Worm (Caenorhabditis elegans): ENCODE data around the gene C07G3.8.

DNA sequence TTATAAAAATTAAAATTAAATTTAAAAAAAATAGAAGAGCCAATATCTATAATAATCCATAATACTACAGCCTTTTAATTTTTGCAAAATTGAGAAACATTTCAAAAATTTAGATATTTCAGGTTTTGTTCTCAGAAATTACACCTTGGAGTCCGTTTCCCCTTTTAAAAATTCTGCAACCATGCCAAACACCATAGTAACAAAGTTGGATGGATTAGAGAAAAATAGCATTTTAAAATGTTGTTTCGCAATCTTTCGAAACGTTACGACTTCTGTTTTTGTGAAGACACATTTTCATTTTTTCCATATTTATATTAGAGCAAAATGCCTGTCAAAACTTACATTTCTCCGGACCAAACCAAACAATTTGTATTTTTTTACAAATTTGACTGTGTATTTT is 23.0 kb upstream of the C07G3.8 start, which contains the start of gene T24A6.7:
- no peak for TF ChIP-seq Y75B8A.6 (GFP tag; IDR thresholded peaks at IDR 0.05)
- no peak for TF ChIP-seq lin-29 (GFP tag; IDR thresholded peaks at IDR 0.05)
- no peak for TF ChIP-seq tag-97 (GFP tag; IDR thresholded peaks at IDR 0.05)
- TF ChIP-seq daf-19 (GFP tag; conservative IDR thresholded peaks at IDR 0.05), result no peak
- no peak for TF ChIP-seq unc-39 (tag; optimal IDR thresholded peaks at IDR 0.05)
- no peak for TF ChIP-seq nhr-48 (tag; optimal IDR thresholded peaks at IDR 0.05)
- no peak for TF ChIP-seq lin-13 (GFP tag; optimal IDR thresholded peaks at IDR 0.05)
- no peak for TF ChIP-seq ZK546.5 (tag; optimal IDR thresholded peaks at IDR 0.05)
- TF ChIP-seq lin-39 (tag; optimal IDR thresholded peaks at IDR 0.05), result no peak
- no peak for TF ChIP-seq aly-2 (tag; optimal IDR thresholded peaks at IDR 0.05)

Measured in whole organism, L4 larva.